Fruit fly (Drosophila melanogaster) Kc167 (cell line): Measurements from ENCODE around the gene CG31809.

Experiments used
- h ChIP-seq: fragments of >200 bp; optimal IDR thresholded peaks from 3 replicates; lab custom pipeline; 2018; ENCODE audit warnings: missing external identifiers
- psq ChIP-seq: fragments of >200 bp; optimal IDR thresholded peaks from 2 replicates; lab custom pipeline; 2017; ENCODE audit warnings: missing external identifiers

DNA sequence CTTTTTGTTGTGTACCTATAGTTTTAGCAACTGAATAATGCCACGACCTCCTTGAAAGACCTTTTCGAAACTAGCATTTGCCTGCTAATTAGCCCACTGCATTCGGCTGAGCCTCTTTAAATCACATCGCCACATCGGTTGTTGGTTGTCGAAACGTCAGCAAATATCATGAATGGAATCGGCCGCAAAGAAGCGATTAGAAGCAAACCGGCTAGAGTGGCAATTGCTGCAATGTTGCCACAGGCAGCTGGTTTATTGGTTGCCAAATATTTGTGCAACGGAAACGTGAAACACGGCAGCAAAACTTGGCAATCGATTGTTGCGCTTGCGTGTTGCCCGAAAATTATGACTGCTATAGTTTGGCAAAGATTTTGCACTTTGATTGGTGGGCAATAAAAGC lies 13.3 kb downstream of the CG31809 start:
- no peak for TF ChIP-seq h (lab: Kevin White, UChicago)
- no peak for TF ChIP-seq psq
